Worm (Caenorhabditis elegans) whole organism, L1 larva: ENCODE data around the gene F43D2.6.
A peak's percentile ranks its signal among the peaks of the same experiment; 100 is the strongest.

Source experiments
- C16A3.4 ChIP-seq: fragments of 150-350 bp; optimal IDR thresholded peaks from 2 replicates; lab custom pipeline; 2014; ENCODE audit warnings: missing biosample characterization, missing genetic modification characterization
- C34B4.2 ChIP-seq: sonication (generic microtip); optimal IDR thresholded peaks from 2 replicates; lab custom pipeline; 2017; ENCODE audit warnings: mild to moderate bottlenecking, missing genetic modification characterization, missing compliant biosample characterization
- aha-1 ChIP-seq: fragments of 150-350 bp; optimal IDR thresholded peaks from 2 replicates; lab custom pipeline; 2014; ENCODE audit warnings: missing biosample characterization, missing genetic modification characterization
- alr-1 ChIP-seq: fragments of 200-800 bp; sonication (Bioruptor generic); optimal IDR thresholded peaks from 2 replicates; lab custom pipeline; 2018; ENCODE audit warnings: borderline replicate concordance, mild to moderate bottlenecking, missing genetic modification characterization, missing compliant biosample characterization
- ceh-63 ChIP-seq: fragments of 200-800 bp; sonication (Bioruptor generic); optimal IDR thresholded peaks from 2 replicates; lab custom pipeline; 2018; ENCODE audit warnings: mild to moderate bottlenecking, missing genetic modification characterization, missing compliant biosample characterization
- ceh-8 ChIP-seq: fragments of 200-800 bp; sonication (Bioruptor generic); optimal IDR thresholded peaks from 2 replicates; lab custom pipeline; 2018; ENCODE audit warnings: mild to moderate bottlenecking, missing genetic modification characterization, moderate library complexity, missing compliant biosample characterization
- ceh-82 ChIP-seq, 3 experiments: fragments of 150-350 bp in 1 of 3; sonication (generic microtip) in 2 of 3; optimal IDR thresholded peaks; 2 replicates each; lab custom pipeline; 2014 to 2017; ENCODE audit warnings: missing biosample characterization in 3 of 3, missing genetic modification characterization in 3 of 3
- ceh-90 ChIP-seq: sonication (generic microtip); optimal IDR thresholded peaks from 2 replicates; lab custom pipeline; 2016; ENCODE audit warnings: missing genetic modification characterization, missing compliant biosample characterization
- dpl-1 ChIP-seq, 3 experiments: fragments of 150-350 bp in 2 of 3; sonication (generic microtip) in 1 of 3; optimal IDR thresholded peaks; 2 replicates each; lab custom pipeline; 2014 to 2017; ENCODE audit warnings: missing biosample characterization in 3 of 3, missing genetic modification characterization in 3 of 3, missing genetic modification reagents in 3 of 3
- dsc-1 ChIP-seq: sonication (generic microtip); optimal IDR thresholded peaks from 2 replicates; lab custom pipeline; 2016; ENCODE audit warnings: mild to moderate bottlenecking, missing genetic modification characterization, missing compliant biosample characterization
- efl-1 ChIP-seq, 4 experiments: fragments of 150-350 bp; optimal IDR thresholded peaks in 3 of 4; peaks in 1 of 4; 1 replicate in 1 of 4; 2 replicates in 3 of 4; lab custom pipeline; 2014; ENCODE audit warnings: missing biosample characterization in 2 of 4, missing genetic modification characterization in 2 of 4, missing genetic modification reagents in 2 of 4
- efl-3 ChIP-seq: fragments of 200-800 bp; sonication (Bioruptor generic); optimal IDR thresholded peaks from 2 replicates; lab custom pipeline; 2018; ENCODE audit warnings: mild to moderate bottlenecking, missing genetic modification characterization, missing compliant biosample characterization
- egl-13 ChIP-seq: sonication (generic microtip); optimal IDR thresholded peaks from 2 replicates; lab custom pipeline; 2016; ENCODE audit warnings: missing genotype, missing genetic modification reagents, missing genetic modification characterization, missing compliant biosample characterization
- fkh-10 ChIP-seq: sonication (generic microtip); optimal IDR thresholded peaks from 2 replicates; lab custom pipeline; 2017; ENCODE audit warnings: missing biosample characterization, missing genetic modification reagents, missing genetic modification characterization
- fkh-8 ChIP-seq: sonication (generic microtip); optimal IDR thresholded peaks from 2 replicates; lab custom pipeline; 2016; ENCODE audit warnings: mild to moderate bottlenecking, missing genetic modification characterization, missing compliant biosample characterization
- hlh-4 ChIP-seq: sonication (generic microtip); optimal IDR thresholded peaks from 2 replicates; lab custom pipeline; 2016; ENCODE audit warnings: mild to moderate bottlenecking, missing genetic modification characterization, missing compliant biosample characterization
- irx-1 ChIP-seq: sonication (generic microtip); optimal IDR thresholded peaks from 2 replicates; lab custom pipeline; 2016; ENCODE audit warnings: missing genetic modification characterization, missing compliant biosample characterization
- isw-1 ChIP-seq: fragments of 200-800 bp; sonication (Bioruptor generic); IDR thresholded peaks from 2 replicates; pipeline ENCODE4 v1.3.6; 2022; ENCODE audit warnings: missing genetic modification characterization, missing compliant biosample characterization
- jun-1 ChIP-seq: fragments of 150-350 bp; optimal IDR thresholded peaks from 2 replicates; lab custom pipeline; 2014; ENCODE audit warnings: missing biosample characterization, missing genetic modification reagents, missing genetic modification characterization
- lin-14 ChIP-seq: fragments of 200-800 bp; sonication (Bioruptor generic); optimal IDR thresholded peaks from 2 replicates; lab custom pipeline; 2018; ENCODE audit warnings: mild to moderate bottlenecking, missing genetic modification characterization, moderate library complexity, missing compliant biosample characterization
- lin-15B ChIP-seq: fragments of 150-350 bp; sonication (generic microtip); optimal IDR thresholded peaks from 3 replicates; lab custom pipeline; 2014; ENCODE audit warnings: missing biosample characterization, missing genetic modification characterization
- lsy-2 ChIP-seq, 2 experiments: fragments of 150-350 bp; optimal IDR thresholded peaks; 2 replicates each; lab custom pipeline; 2014; ENCODE audit warnings: missing biosample characterization in 2 of 2, missing genetic modification characterization in 2 of 2
- mab-9 ChIP-seq: fragments of 200-800 bp; sonication (Bioruptor generic); IDR thresholded peaks from 2 replicates; pipeline ENCODE4 v1.3.6; 2022; ENCODE audit warnings: missing genetic modification reagents, missing genetic modification characterization, missing compliant biosample characterization
- mef-2 ChIP-seq: fragments of 150-350 bp; optimal IDR thresholded peaks from 2 replicates; lab custom pipeline; 2014; ENCODE audit warnings: missing biosample characterization, missing genetic modification characterization
- nhr-11 ChIP-seq: fragments of 150-350 bp; optimal IDR thresholded peaks from 2 replicates; lab custom pipeline; 2014; ENCODE audit warnings: missing biosample characterization, missing genetic modification characterization
- nhr-237 ChIP-seq: fragments of 150-350 bp; optimal IDR thresholded peaks from 2 replicates; lab custom pipeline; 2014; ENCODE audit warnings: missing biosample characterization, missing genetic modification characterization
- nhr-47 ChIP-seq: sonication (generic microtip); optimal IDR thresholded peaks from 2 replicates; lab custom pipeline; 2016; ENCODE audit warnings: mild to moderate bottlenecking, missing genetic modification characterization, moderate library complexity, missing compliant biosample characterization
- nhr-71 ChIP-seq: sonication (generic microtip); optimal IDR thresholded peaks from 2 replicates; lab custom pipeline; 2016; ENCODE audit warnings: mild to moderate bottlenecking, missing genetic modification characterization, moderate library complexity, missing compliant biosample characterization
- nhr-84 ChIP-seq: sonication (generic microtip); optimal IDR thresholded peaks from 2 replicates; lab custom pipeline; 2017; ENCODE audit warnings: missing biosample characterization, missing genetic modification characterization
- pag-3 ChIP-seq: sonication (generic microtip); optimal IDR thresholded peaks from 2 replicates; lab custom pipeline; 2017; ENCODE audit warnings: missing genetic modification characterization, mild to moderate bottlenecking, missing compliant biosample characterization, antibody characterized with exemption, borderline replicate concordance; ENCODE audit not compliant: insufficient read depth
- pqm-1 ChIP-seq: sonication (generic microtip); optimal IDR thresholded peaks from 3 replicates; lab custom pipeline; 2017; ENCODE audit warnings: missing biosample characterization, missing genetic modification characterization
- rnt-1 ChIP-seq: sonication (generic microtip); optimal IDR thresholded peaks from 2 replicates; lab custom pipeline; 2016; ENCODE audit warnings: mild to moderate bottlenecking, missing genetic modification characterization, moderate library complexity, missing compliant biosample characterization
- sox-4 ChIP-seq: sonication (generic microtip); optimal IDR thresholded peaks from 2 replicates; lab custom pipeline; 2016; ENCODE audit warnings: missing genetic modification characterization, missing compliant biosample characterization
- sup-37 ChIP-seq: fragments of 200-800 bp; sonication (Bioruptor generic); optimal IDR thresholded peaks from 2 replicates; lab custom pipeline; 2018; ENCODE audit warnings: mild to moderate bottlenecking, missing genetic modification characterization, missing compliant biosample characterization
- tlp-1 ChIP-seq: fragments of 150-350 bp; optimal IDR thresholded peaks from 2 replicates; lab custom pipeline; 2014; ENCODE audit warnings: missing biosample characterization, missing genetic modification characterization
- unc-130 ChIP-seq: fragments of 150-350 bp; optimal IDR thresholded peaks from 2 replicates; lab custom pipeline; 2017; ENCODE audit warnings: missing biosample characterization, missing genetic modification characterization, inconsistent platforms
- unc-30 ChIP-seq: sonication (generic microtip); optimal IDR thresholded peaks from 2 replicates; lab custom pipeline; 2017; ENCODE audit warnings: missing biosample characterization, missing genetic modification characterization
- unc-86 ChIP-seq: sonication (generic microtip); optimal IDR thresholded peaks from 2 replicates; lab custom pipeline; 2016; ENCODE audit warnings: missing genetic modification characterization, missing compliant biosample characterization
- unc-98 ChIP-seq: fragments of 200-800 bp; sonication (Bioruptor generic); IDR thresholded peaks from 2 replicates; pipeline ENCODE4 v1.3.6; 2022; ENCODE audit warnings: missing genetic modification characterization, missing compliant biosample characterization
- zip-4 ChIP-seq: fragments of 200-800 bp; sonication (Bioruptor generic); optimal IDR thresholded peaks from 2 replicates; lab custom pipeline; 2018; ENCODE audit warnings: mild to moderate bottlenecking, missing genetic modification characterization, moderate library complexity, missing compliant biosample characterization
- ztf-11 ChIP-seq, 2 experiments: sonication (generic microtip); optimal IDR thresholded peaks; 2 replicates each; lab custom pipeline; 2016 to 2017; ENCODE audit warnings: missing genetic modification characterization in 2 of 2, missing biosample characterization in 1 of 2, missing compliant biosample characterization in 1 of 2
- ztf-4 ChIP-seq: fragments of 150-350 bp; optimal IDR thresholded peaks from 2 replicates; lab custom pipeline; 2014; ENCODE audit warnings: missing biosample characterization, missing genetic modification characterization

Gene F43D2.6

DNA sequence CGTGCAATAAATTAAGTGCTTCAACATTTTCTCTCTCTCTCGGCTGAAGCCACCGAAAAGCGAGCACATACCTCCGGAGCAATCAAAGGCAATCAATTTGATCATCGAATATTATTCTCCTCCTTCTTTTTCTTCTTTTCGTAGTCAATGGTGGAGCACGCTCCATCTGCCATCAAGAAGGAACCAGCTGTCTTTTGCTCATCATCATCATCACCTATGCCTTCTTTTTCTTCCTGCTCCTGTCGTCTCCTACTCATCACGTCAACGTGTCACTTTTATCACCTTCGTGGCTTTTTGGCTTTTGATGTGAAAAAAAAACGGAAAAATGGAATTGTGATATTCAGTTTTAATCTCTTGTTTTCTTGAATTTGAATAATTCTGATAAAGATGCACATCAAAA is 9.3 kb downstream of the F43D2.6 start:
- peak; percentile 67 for TF ChIP-seq pag-3 (tag; lab: Kevin White, UChicago)
- TF ChIP-seq jun-1 (tag; lab: Kevin White, UChicago) = no peak
- peak; percentile 63 for TF ChIP-seq lin-14 (GFP tag; lab: Kevin White, UChicago)
- peak; percentile 6 for TF ChIP-seq unc-130
- TF ChIP-seq C16A3.4 = no peak
- TF ChIP-seq rnt-1 (tag; lab: Kevin White, UChicago) = peak; percentile 66
- TF ChIP-seq nhr-71 (tag; lab: Kevin White, UChicago) = peak; percentile 55
- TF ChIP-seq, all 84 proteins: peak for 5

DNA sequence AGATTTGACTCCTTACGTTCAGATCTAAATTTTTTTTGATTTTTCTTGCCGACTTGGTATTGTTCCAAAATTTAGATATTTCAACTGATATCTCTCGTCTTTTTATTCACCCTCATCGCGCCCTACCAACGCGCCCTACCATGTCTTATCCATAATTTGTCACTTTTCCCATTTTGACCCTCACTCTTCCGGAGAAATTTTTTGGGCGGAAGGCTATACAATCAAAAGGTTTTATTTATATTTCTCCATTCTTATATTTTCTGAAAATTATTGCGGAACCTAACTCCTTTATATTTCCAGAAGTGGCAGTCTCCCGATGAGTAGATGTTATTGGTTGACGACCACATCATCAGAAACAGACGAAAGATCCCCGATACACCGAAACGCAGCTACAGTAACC is 14.1 kb downstream of the F43D2.6 start, which contains the start of gene hot-1:
Gene hot-1, plus strand, starts transcription at position 301 of the 400 bp plus-strand sequence.
- TF ChIP-seq ceh-63 (GFP tag; lab: Kevin White, UChicago) (no peak), nhr-11 (tag; lab: Kevin White, UChicago) (no peak), sox-4 (tag; lab: Kevin White, UChicago) (no peak), mef-2 (tag; lab: Kevin White, UChicago) (no peak), efl-3 (GFP tag; lab: Kevin White, UChicago) (no peak), ceh-82 (tag; optimal IDR thresholded peaks at IDR 0.05; lab: Kevin White, UChicago) (no peak), alr-1 (tag; lab: Kevin White, UChicago) (no peak), nhr-47 (no peak), nhr-71 (tag; lab: Kevin White, UChicago) (no peak), ztf-4 (no peak), isw-1 (GFP tag; lab: Robert Waterston, UW) (no peak), pqm-1 (no peak), unc-30 (tag; lab: Kevin White, UChicago) (no peak), aha-1 (tag; lab: Kevin White, UChicago) (no peak)

DNA sequence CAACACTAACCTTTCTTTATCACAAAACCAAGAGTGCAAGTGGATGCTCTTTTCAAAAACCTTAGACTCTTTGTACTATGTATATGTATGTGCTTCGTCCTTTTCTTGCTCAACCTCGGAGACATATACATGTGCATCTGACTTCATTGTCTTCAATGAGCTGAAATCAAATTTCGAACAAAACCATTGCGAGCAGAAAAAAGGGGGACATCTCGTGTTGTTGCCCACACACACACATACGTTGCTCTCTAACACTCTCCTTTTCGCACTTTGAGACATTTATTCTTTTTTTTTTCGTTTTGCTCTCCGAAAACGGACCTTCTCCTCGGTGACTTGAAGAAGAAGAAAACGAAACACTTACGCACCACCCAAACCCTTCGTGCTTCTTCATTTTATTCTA is 14.7 kb downstream of the F43D2.6 start:
- TF ChIP-seq ceh-90 (no peak), mab-9 (GFP tag; lab: Robert Waterston, UW) (no peak), lin-14 (GFP tag; lab: Kevin White, UChicago) (peak; percentile 53), dsc-1 (tag; lab: Kevin White, UChicago) (no peak), hlh-4 (tag; lab: Kevin White, UChicago) (no peak), lin-15B (tag; lab: Kevin White, UChicago) (no peak), sup-37 (GFP tag; lab: Kevin White, UChicago) (no peak), nhr-71 (tag; lab: Kevin White, UChicago) (no peak), tlp-1 (tag; lab: Kevin White, UChicago) (no peak), fkh-10 (GFP tag; lab: Kevin White, UChicago) (peak; percentile 80), zip-4 (GFP tag; lab: Kevin White, UChicago) (no peak), C34B4.2 (tag; lab: Kevin White, UChicago) (no peak), unc-30 (tag; lab: Kevin White, UChicago) (no peak), nhr-84 (tag; lab: Kevin White, UChicago) (no peak), irx-1 (tag; lab: Kevin White, UChicago) (no peak)

DNA sequence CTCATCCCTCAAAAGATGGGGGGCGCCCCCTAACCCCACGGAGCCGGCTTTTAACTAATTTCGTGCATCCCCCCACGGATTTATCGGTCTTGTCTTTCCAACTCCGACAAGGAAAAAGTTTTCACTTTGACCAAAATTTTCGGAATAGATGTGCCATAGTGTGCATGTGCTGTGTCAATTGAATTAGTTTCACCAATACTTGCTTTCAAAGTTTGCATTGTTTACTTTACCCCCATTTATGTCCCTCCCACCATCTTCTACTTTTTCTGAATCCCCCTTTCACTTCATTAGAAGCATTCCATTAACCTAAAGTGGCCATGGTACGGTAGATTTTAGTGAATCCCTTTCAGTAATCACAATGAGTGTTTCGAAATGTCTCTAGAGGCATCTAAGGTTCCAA is 17.3 kb downstream of the F43D2.6 start:
- TF ChIP-seq nhr-237 (tag; lab: Kevin White, UChicago) (no peak), unc-98 (GFP tag; lab: Robert Waterston, UW) (no peak), ztf-11 (tag; optimal IDR thresholded peaks at IDR 0.05; lab: Kevin White, UChicago) (no peak), lsy-2 (tag; optimal IDR thresholded peaks at IDR 0.05; lab: Kevin White, UChicago) (peak in 1 of 2 experiments; percentile 13), efl-1 (optimal IDR thresholded peaks at IDR 0.05; lab: Kevin White, UChicago) (no peak), efl-1 (GFP tag; optimal IDR thresholded peaks at IDR 0.05 in 1 of 2; lab: Kevin White, UChicago) (peak in 1 of 2 experiments; percentile 52), egl-13 (tag; lab: Kevin White, UChicago) (no peak), nhr-84 (tag; lab: Kevin White, UChicago) (no peak), ceh-8 (GFP tag; lab: Kevin White, UChicago) (no peak), dpl-1 (GFP tag; optimal IDR thresholded peaks at IDR 0.05; lab: Kevin White, UChicago) (no peak), unc-86 (tag; lab: Kevin White, UChicago) (no peak), fkh-8 (tag; lab: Kevin White, UChicago) (no peak), lin-14 (GFP tag; lab: Kevin White, UChicago) (peak; percentile 65), fkh-10 (GFP tag; lab: Kevin White, UChicago) (no peak), unc-30 (tag; lab: Kevin White, UChicago) (no peak)
- TF ChIP-seq, all 84 proteins: peak for 3
